Worm (Caenorhabditis elegans) whole organism, L4/young adult: ENCODE data around the gene prmt-5.

Experiments
- W03F9.2 ChIP-seq: fragments of 150-350 bp; optimal IDR thresholded peaks from 2 replicates; lab custom pipeline; 2014; ENCODE audit warnings: missing biosample characterization, missing genetic modification characterization
- him-1 ChIP-seq: sonication (generic microtip); optimal IDR thresholded peaks from 2 replicates; lab custom pipeline; 2016; ENCODE audit warnings: missing genotype, missing genetic modification reagents, missing genetic modification characterization, missing compliant biosample characterization

DNA sequence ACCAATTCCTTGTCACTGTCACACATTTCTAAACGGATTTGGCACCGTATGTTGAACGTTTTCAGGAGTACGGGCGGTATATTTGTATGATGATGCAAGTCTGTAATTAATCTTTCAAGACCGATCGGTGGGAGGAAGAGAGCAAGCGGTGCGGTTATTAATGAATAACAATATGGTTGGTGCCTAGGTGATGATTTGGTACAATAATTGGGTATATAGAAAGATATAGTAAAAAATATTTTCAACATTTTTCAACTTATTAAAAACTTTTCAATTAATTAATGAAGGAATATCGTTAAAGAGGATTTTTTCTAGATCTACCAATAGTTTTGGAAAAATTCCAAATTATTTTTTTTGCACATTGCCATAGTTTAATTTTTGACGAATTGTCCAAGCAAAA, 14.2 kb downstream of the prmt-5 start, which contains the start of gene cnd-1:
- no peak for TF ChIP-seq W03F9.2 (tag; lab: Kevin White, UChicago)
- no peak for TF ChIP-seq him-1 (tag; lab: Kevin White, UChicago)
